Worm (Caenorhabditis elegans): ENCODE data around the gene F32H5.3.

The F32H5.3 gene

DNA sequence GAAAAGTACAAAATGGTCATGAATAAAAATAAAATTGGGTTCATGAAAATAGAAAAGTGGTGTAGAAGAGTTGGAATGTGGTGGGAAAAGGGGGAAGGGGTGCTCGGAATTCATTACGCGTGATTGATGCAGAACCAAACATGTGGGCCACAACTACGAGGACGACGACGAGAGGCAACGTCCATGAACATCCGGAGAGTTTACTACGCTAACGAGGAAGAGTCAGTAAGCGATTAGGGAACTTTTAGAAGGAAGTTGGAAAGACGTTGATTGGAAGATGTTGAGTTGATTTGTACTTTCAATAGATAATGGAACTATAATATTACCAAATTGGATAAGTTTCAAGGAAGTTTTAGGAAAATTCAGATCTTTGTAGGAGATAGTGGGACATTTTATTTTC lies 42.5 kb downstream of the F32H5.3 start:
- TF ChIP-seq Y55F3AM.14 (GFP tag; optimal IDR thresholded peaks at IDR 0.05) (no peak), lsy-2 (tag; optimal IDR thresholded peaks at IDR 0.05) (no peak), lin-11 (tag; optimal IDR thresholded peaks at IDR 0.05) (no peak), snpc-4 (tag; optimal IDR thresholded peaks at IDR 0.05) (no peak), R02D3.7 (tag; optimal IDR thresholded peaks at IDR 0.05) (no peak), unc-62 (GFP tag; optimal IDR thresholded peaks at IDR 0.05) (no peak), C34F6.9 (tag; optimal IDR thresholded peaks at IDR 0.05) (no peak), nhr-129 (tag; optimal IDR thresholded peaks at IDR 0.05) (no peak), ama-1 (optimal IDR thresholded peaks at IDR 0.05) (no peak), gmeb-1 (tag; optimal IDR thresholded peaks at IDR 0.05) (no peak), elt-3 (tag; optimal IDR thresholded peaks at IDR 0.05) (no peak), nhr-23 (tag; optimal IDR thresholded peaks at IDR 0.05) (no peak), dmd-4 (tag; optimal IDR thresholded peaks at IDR 0.05) (no peak)

DNA sequence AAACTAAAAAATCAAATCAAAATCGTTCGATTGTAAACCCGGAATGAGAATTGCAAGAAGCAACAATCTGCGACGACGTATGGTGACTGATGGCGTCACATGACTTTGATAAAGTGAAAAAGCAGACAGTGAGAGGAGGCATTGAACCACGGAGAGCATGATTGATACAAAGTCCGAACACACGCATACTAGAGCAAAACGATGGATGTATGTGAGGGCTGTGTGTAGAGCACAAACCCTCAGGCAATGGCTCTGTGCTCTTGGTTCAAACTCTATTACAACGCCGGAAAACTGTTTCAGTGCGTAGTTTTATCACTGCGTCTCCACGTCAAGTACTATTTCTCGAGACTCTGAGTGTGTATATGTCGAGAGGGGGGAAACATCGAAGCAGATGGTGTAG lies 43.4 kb downstream of the F32H5.3 start:
- TF ChIP-seq mbf-1 (tag; optimal IDR thresholded peaks at IDR 0.05) (no peak), nhr-10 (tag; optimal IDR thresholded peaks at IDR 0.05) (no peak), sma-9 (GFP tag; optimal IDR thresholded peaks at IDR 0.05) (peak; percentile 42), sma-9 (tag; optimal IDR thresholded peaks at IDR 0.05) (no peak), C34F6.9 (tag; optimal IDR thresholded peaks at IDR 0.05) (peak; percentile 31), F13H6.1 (tag; optimal IDR thresholded peaks at IDR 0.05) (peak; percentile 3), sem-4 (tag; optimal IDR thresholded peaks at IDR 0.05) (no peak), unc-55 (GFP tag; optimal IDR thresholded peaks at IDR 0.05) (peak; percentile 4), Y55F3AM.14 (GFP tag; optimal IDR thresholded peaks at IDR 0.05) (no peak), ztf-11 (tag; optimal IDR thresholded peaks at IDR 0.05) (no peak), nhr-129 (tag; optimal IDR thresholded peaks at IDR 0.05) (peak; percentile 80), lin-39 (tag; optimal IDR thresholded peaks at IDR 0.05) (peak; percentile 72), lsy-2 (tag; optimal IDR thresholded peaks at IDR 0.05) (peak in 1 of 2 experiments; percentile 18)

DNA sequence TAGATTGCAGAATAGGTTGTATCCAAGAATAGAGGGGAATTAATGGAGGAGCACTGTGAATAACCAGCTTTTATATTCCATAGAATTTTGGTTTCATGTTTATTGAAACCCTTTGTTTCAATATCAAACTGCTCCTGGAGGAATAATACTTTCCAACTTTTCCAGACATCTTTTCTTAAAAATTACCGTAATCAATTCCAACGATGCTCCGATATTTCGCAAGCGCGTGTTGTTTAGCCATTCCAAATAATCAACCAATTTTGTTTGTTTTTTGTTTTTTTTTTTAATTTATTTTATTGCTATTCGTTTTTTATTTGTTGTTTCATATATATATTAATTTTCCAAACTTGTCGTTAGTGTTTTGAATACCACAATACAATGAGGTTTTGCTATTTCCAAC lies 46.9 kb downstream of the F32H5.3 start, which contains the start of gene cutl-1:
Gene cutl-1 (minus strand): TSS at position 83 of the 400 bp plus-strand sequence.
- TF ChIP-seq lin-39 (tag; optimal IDR thresholded peaks at IDR 0.05) (no peak), lsy-2 (tag; optimal IDR thresholded peaks at IDR 0.05) (peak in 1 of 2 experiments; percentile 32), nhr-11 (tag; optimal IDR thresholded peaks at IDR 0.05) (no peak)

DNA sequence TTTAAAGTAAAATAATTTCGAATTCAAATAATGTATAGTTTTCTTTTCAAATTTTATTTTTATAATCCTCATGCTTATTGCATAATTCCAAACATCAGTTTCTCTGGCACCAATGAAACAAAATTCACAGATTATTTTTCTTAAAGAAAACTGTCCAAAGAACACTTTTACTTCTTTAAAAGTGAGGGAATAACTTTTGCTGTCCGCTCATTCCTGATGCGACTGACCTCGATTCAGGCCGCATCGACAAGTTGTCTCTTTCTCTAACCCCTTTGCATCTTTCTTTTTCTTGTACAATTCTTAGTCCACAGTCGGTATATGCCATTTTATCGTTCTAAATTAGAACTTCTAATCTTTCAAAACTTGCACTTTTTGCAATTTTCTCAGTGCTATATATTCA lies 47.4 kb downstream of the F32H5.3 start, which contains the start of gene F53F1.2:
Gene F53F1.2 (plus strand): TSS at position 306 of the 400 bp plus-strand sequence.
- TF ChIP-seq ceh-16 (tag; optimal IDR thresholded peaks at IDR 0.05) (no peak), fos-1 (tag; optimal IDR thresholded peaks at IDR 0.05) (no peak), nhr-6 (tag; optimal IDR thresholded peaks at IDR 0.05) (no peak), unc-39 (tag; optimal IDR thresholded peaks at IDR 0.05) (no peak), blmp-1 (tag; optimal IDR thresholded peaks at IDR 0.05; ENCODE audit: insufficient read depth) (peak; percentile 80), unc-62 (GFP tag; optimal IDR thresholded peaks at IDR 0.05) (no peak), ztf-11 (tag; optimal IDR thresholded peaks at IDR 0.05) (no peak), mbf-1 (tag; optimal IDR thresholded peaks at IDR 0.05) (no peak)

DNA sequence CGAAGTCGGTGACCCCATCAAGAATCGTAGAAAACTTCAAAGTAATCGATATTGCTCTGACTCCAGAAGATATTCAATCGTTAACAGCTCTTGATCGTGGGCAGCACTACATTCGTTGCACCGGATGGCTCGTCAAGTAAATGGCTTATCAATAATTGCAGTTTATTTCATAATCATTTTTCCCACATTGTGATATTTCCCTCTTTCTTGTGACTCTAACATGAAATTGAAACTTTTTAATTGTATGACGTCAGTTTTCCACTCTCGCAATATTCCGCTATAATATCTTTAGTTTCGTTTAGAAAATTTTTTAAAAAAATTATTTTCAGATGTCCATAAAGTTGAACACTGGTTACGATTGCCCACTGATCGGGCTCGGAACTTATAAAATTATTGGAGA lies 48.8 kb downstream of the F32H5.3 start, which contains the start of gene F53F1.3:
Gene F53F1.3 (plus strand): TSS at position 330 of the 400 bp plus-strand sequence.
- TF ChIP-seq fos-1 (tag; optimal IDR thresholded peaks at IDR 0.05) (peak; percentile 67), zag-1 (tag; optimal IDR thresholded peaks at IDR 0.05) (no peak)

DNA sequence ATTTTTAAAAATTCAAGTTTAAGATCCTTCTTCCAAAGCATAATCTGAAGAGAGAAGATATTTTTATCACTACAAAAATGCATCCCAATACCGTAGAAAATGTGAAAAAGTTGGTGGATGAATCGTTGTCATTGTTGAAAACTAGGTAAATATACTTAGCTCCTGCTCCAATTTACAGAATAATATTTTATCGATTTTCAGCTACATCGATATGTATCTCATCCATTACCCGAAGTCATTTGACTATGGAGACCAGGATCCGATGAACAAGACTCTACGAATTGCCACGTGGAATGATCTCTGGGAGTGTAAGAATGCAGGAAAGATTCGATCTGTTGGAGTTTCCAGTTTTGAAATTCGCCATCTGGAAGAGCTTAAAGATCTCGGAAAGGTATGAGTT lies 49.3 kb downstream of the F32H5.3 start:
- TF ChIP-seq skn-1 (tag; optimal IDR thresholded peaks at IDR 0.05) = no peak
- TF ChIP-seq lin-39 (tag; optimal IDR thresholded peaks at IDR 0.05) = no peak
- TF ChIP-seq elt-1 (tag; optimal IDR thresholded peaks at IDR 0.05) = no peak
- no peak for TF ChIP-seq sma-9 (GFP tag; optimal IDR thresholded peaks at IDR 0.05)
- no peak for TF ChIP-seq sma-9 (tag; optimal IDR thresholded peaks at IDR 0.05)
- TF ChIP-seq nhr-129 (tag; optimal IDR thresholded peaks at IDR 0.05) = no peak
- TF ChIP-seq nhr-10 (tag; optimal IDR thresholded peaks at IDR 0.05) = no peak
- TF ChIP-seq lsy-2 (tag; optimal IDR thresholded peaks at IDR 0.05) = no peak
- no peak for TF ChIP-seq lin-13 (GFP tag; optimal IDR thresholded peaks at IDR 0.05)
- no peak for TF ChIP-seq ceh-82 (tag; optimal IDR thresholded peaks at IDR 0.05)
- TF ChIP-seq ceh-16 (tag; optimal IDR thresholded peaks at IDR 0.05) = no peak
- no peak for TF ChIP-seq ztf-1 (GFP tag; conservative IDR thresholded peaks at IDR 0.05)
- TF ChIP-seq mab-5 (tag; optimal IDR thresholded peaks at IDR 0.05) = no peak
- TF ChIP-seq peb-1 (tag; optimal IDR thresholded peaks at IDR 0.05) = no peak
- no peak for TF ChIP-seq sem-4 (tag; optimal IDR thresholded peaks at IDR 0.05)
